ENCODE assay signal across 2 worm cellular contexts in genomic region chrV:13880163-13880562, ce11.
TF ChIP-seq lines count a peak whose summit lies in the region.

No protein-coding gene starts in this region.

TF ChIP-seq in whole organism, L3 larva, 47 proteins besides CTCF, POLR2A, EP300 and RAD21 (continued from another document):
- TF ChIP-seq nhr-25 (tag; optimal IDR thresholded peaks at IDR 0.05; lab: Kevin White, UChicago) (peak; percentile 19), mdl-1 (tag; optimal IDR thresholded peaks at IDR 0.05; lab: Kevin White, UChicago) (no peak), pqm-1 (tag; optimal IDR thresholded peaks at IDR 0.05; lab: Kevin White, UChicago) (no peak), skn-1 (tag; optimal IDR thresholded peaks at IDR 0.05; lab: Kevin White, UChicago) (no peak), fos-1 (tag; optimal IDR thresholded peaks at IDR 0.05; lab: Kevin White, UChicago) (no peak), nhr-12 (tag; optimal IDR thresholded peaks at IDR 0.05; lab: Kevin White, UChicago) (no peak), ztf-4 (tag; optimal IDR thresholded peaks at IDR 0.05; lab: Kevin White, UChicago) (no peak), nhr-76 (tag; optimal IDR thresholded peaks at IDR 0.05; lab: Kevin White, UChicago) (no peak), ama-1 (optimal IDR thresholded peaks at IDR 0.05; lab: Kevin White, UChicago) (no peak), fkh-2 (tag; optimal IDR thresholded peaks at IDR 0.05; lab: Kevin White, UChicago) (no peak), nhr-28 (tag; optimal IDR thresholded peaks at IDR 0.05; lab: Kevin White, UChicago) (no peak), elt-3 (tag; optimal IDR thresholded peaks at IDR 0.05; lab: Kevin White, UChicago) (no peak), lsy-12 (tag; optimal IDR thresholded peaks at IDR 0.05; lab: Kevin White, UChicago) (no peak), nhr-23 (tag; optimal IDR thresholded peaks at IDR 0.05; lab: Kevin White, UChicago) (no peak), tbx-2 (tag; optimal IDR thresholded peaks at IDR 0.05; lab: Kevin White, UChicago) (no peak), zag-1 (tag; optimal IDR thresholded peaks at IDR 0.05; lab: Kevin White, UChicago) (no peak), hmg-11 (tag; optimal IDR thresholded peaks at IDR 0.05; lab: Kevin White, UChicago) (no peak), eor-1 (tag; optimal IDR thresholded peaks at IDR 0.05; lab: Kevin White, UChicago) (no peak), jun-1 (tag; optimal IDR thresholded peaks at IDR 0.05; lab: Kevin White, UChicago) (no peak), ZK546.5 (tag; optimal IDR thresholded peaks at IDR 0.05; lab: Kevin White, UChicago) (no peak)
TF ChIP-seq in whole organism, L3 larva: peak in this region for 6.

TF ChIP-seq in whole organism, L4 larva, 104 proteins besides CTCF, POLR2A, EP300 and RAD21 (continued from another document):
- TF ChIP-seq F37D6.2 (tag; optimal IDR thresholded peaks at IDR 0.05; lab: Kevin White, UChicago) (no peak), vab-7 (GFP tag; IDR thresholded peaks at IDR 0.05; lab: Robert Waterston, UW) (no peak), jun-1 (tag; optimal IDR thresholded peaks at IDR 0.05; lab: Kevin White, UChicago) (no peak), nhr-25 (tag; optimal IDR thresholded peaks at IDR 0.05; lab: Kevin White, UChicago; ENCODE audit: borderline replicate concordance, insufficient read depth) (no peak), lin-15B (tag; optimal IDR thresholded peaks at IDR 0.05; lab: Kevin White, UChicago) (no peak), dpl-1 (GFP tag; optimal IDR thresholded peaks at IDR 0.05; lab: Kevin White, UChicago) (peak; percentile 19), daf-16 (GFP tag; optimal IDR thresholded peaks at IDR 0.05; lab: Kevin White, UChicago) (no peak), daf-16 (tag; optimal IDR thresholded peaks at IDR 0.05; lab: Kevin White, UChicago) (peak; percentile 22), lim-7 (GFP tag; IDR thresholded peaks at IDR 0.05; lab: Robert Waterston, UW) (no peak), nhr-77 (tag; optimal IDR thresholded peaks at IDR 0.05; lab: Kevin White, UChicago) (no peak), egl-43 (GFP tag; IDR thresholded peaks at IDR 0.05; lab: Robert Waterston, UW) (no peak), unc-62 (GFP tag; optimal IDR thresholded peaks at IDR 0.05 in 1 of 2; lab: Kevin White, UChicago) (no peak), unc-62 (tag; optimal IDR thresholded peaks at IDR 0.05; lab: Kevin White, UChicago) (no peak), ztf-7 (tag; optimal IDR thresholded peaks at IDR 0.05; lab: Kevin White, UChicago) (no peak), zfp-3 (GFP tag; conservative IDR thresholded peaks at IDR 0.05; lab: Robert Waterston, UW) (no peak), nhr-6 (tag; optimal IDR thresholded peaks at IDR 0.05; lab: Kevin White, UChicago) (peak; percentile 20), aha-1 (tag; lab: Kevin White, UChicago) (no peak), nhr-237 (tag; optimal IDR thresholded peaks at IDR 0.05; lab: Kevin White, UChicago) (no peak), nhr-28 (tag; optimal IDR thresholded peaks at IDR 0.05; lab: Kevin White, UChicago) (peak; percentile 2), ama-1 (optimal IDR thresholded peaks at IDR 0.05; lab: Kevin White, UChicago) (no peak), D1046.2 (GFP tag; IDR thresholded peaks at IDR 0.05; lab: Robert Waterston, UW) (no peak)
